Worm (Caenorhabditis elegans): Measurements from ENCODE around the gene best-22.

DNA sequence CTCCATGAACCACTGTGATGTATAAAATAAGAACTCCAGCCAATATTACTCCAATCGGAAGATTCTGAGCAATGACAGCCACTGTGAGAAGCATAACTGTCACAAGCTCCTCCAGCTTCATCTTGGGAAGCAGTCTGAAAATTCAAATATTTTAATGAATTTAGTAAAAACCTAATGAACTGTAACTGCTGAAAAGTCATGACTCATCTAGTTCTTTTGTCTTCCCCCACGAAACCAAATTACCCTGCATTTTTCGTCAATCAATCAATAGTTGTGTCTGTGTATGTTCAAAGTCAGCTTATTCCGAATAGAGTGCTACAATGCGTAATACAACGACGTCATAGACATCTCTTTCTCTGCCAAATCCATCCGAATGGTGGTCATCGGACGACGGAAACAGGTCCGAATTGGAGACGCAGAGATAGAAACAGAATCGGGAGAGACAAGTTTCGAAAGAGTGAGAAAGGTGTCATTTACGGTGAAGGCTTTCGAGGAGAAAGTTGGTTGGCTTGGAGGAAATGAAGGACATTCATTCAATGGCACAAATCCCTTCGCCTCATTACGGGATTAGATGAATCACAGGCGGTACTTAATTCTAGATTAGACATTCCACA lies 47.0 kb downstream of the best-22 start:
- no peak for TF ChIP-seq ZK546.5 (tag; optimal IDR thresholded peaks at IDR 0.05)
- no peak for TF ChIP-seq nhr-42 (GFP tag; IDR thresholded peaks at IDR 0.05)
- TF ChIP-seq saeg-2 (GFP tag; IDR thresholded peaks at IDR 0.05) = no peak
- peak in 1 of 2 experiments; percentile 51 for TF ChIP-seq lsy-2 (tag; optimal IDR thresholded peaks at IDR 0.05)
- TF ChIP-seq ceh-82 (tag; optimal IDR thresholded peaks at IDR 0.05) = no peak

Measured in whole organism, L4 larva.